Fruit fly (Drosophila melanogaster): Measurements from ENCODE around the gene p115.

p115 gene

DNA sequence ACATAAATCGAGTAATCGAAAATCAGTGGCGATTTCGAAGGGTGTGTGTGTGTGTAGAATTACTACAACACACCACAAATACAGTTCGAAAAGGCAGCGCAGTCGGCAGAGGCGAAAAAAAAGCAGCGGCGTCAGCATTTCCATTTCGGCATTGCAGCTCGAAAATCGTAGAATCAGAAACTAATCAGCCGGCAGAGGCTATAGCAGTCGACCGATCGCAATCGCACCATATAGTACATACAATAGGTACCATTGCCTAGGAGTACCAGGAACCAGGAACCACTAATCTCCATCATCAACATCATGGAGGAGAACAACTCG lies 15.2 kb downstream of the p115 start:
- TF ChIP-seq CG5204 (GFP tag; optimal IDR thresholded peaks at IDR 0.05) (no peak), tj (GFP tag; optimal IDR thresholded peaks at IDR 0.05) (peak; percentile 96)

DNA sequence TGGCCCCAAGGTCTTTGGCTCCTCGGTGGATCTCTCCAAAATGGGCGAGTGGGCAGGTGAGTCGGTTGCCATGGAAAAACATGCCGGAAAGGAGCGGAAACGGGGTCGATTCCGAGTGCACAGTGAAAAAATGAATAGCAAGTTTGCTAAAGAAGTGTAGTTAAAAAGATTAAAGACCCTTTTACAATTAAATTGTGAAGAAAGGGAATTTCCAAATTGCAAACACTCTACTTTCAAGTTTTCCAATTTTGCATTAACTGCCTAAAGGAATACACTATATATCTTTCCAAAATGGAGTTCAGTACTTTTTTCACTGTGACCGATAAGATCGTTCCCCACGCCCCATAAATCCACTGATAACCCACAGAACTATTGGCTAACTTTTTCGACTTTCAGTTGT lies 15.7 kb downstream of the p115 start:
- TF ChIP-seq pad (GFP tag; optimal IDR thresholded peaks at IDR 0.05): no peak
- TF ChIP-seq ovo (GFP tag; optimal IDR thresholded peaks at IDR 0.05): no peak
- no peak for TF ChIP-seq CG1620 (GFP tag; optimal IDR thresholded peaks at IDR 0.05)
- no peak for TF ChIP-seq CG5204 (GFP tag; optimal IDR thresholded peaks at IDR 0.05)
- TF ChIP-seq Crg-1 (GFP tag; optimal IDR thresholded peaks at IDR 0.05): no peak
- TF ChIP-seq toe (GFP tag; optimal IDR thresholded peaks at IDR 0.05): no peak

DNA sequence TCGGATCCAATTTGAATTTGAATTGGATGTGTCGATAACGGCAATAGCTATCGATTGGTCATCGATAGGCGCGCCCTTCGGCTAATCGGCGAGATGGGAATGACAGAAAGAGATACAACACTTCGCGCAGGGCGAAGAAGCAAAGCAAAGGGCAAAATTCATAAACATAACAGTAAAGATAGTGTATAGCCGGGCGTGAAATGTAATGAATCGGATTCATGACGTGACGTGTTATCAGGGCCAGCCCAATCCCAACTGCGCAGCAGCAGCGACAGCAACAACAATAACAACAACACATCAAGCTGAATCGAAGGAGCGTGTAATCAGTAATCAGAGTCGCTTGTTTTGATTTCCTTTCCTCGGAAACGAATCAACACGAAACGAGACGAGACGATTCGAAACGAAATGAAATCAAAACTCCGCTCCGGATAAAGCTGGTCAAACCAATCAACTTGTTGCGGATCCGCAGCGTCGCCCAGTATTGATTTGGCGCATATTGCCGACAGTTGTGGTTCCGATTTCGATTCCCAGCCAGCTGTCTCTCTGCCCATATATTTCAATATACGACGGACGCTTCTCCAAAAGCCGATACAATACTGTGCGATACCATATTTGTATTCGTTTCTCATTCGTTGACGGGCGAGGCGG lies 18.3 kb downstream of the p115 start, which contains the start of gene snz:
snz (plus strand) TSS at position 107 of the 648 bp plus-strand sequence.
- TF ChIP-seq kay (GFP tag; ENCODE audit: borderline replicate concordance) (no peak), tj (GFP tag; optimal IDR thresholded peaks at IDR 0.05) (peak; percentile 46), CG11617 (GFP tag; optimal IDR thresholded peaks at IDR 0.05) (peak; percentile 20), Hr96 (GFP tag; optimal IDR thresholded peaks at IDR 0.05) (no peak), CG7101 (tag; optimal IDR thresholded peaks at IDR 0.05) (peak; percentile 38), CG5204 (GFP tag; optimal IDR thresholded peaks at IDR 0.05) (no peak), Mnt (GFP tag; optimal IDR thresholded peaks at IDR 0.05) (peak; percentile 35), CG1620 (GFP tag; optimal IDR thresholded peaks at IDR 0.05) (no peak), CG7045 (GFP tag; optimal IDR thresholded peaks at IDR 0.05) (no peak), CG14711 (tag; optimal IDR thresholded peaks at IDR 0.05) (peak; percentile 18), Clk (GFP tag; optimal IDR thresholded peaks at IDR 0.05) (no peak), ovo (GFP tag; optimal IDR thresholded peaks at IDR 0.05) (peak; percentile 50), pad (GFP tag; optimal IDR thresholded peaks at IDR 0.05) (no peak), bab1 (GFP tag; optimal IDR thresholded peaks at IDR 0.05) (peak; percentile 11), CG12768 (GFP tag; optimal IDR thresholded peaks at IDR 0.05) (no peak), cic (GFP tag; optimal IDR thresholded peaks at IDR 0.05) (peak; percentile 62)

DNA sequence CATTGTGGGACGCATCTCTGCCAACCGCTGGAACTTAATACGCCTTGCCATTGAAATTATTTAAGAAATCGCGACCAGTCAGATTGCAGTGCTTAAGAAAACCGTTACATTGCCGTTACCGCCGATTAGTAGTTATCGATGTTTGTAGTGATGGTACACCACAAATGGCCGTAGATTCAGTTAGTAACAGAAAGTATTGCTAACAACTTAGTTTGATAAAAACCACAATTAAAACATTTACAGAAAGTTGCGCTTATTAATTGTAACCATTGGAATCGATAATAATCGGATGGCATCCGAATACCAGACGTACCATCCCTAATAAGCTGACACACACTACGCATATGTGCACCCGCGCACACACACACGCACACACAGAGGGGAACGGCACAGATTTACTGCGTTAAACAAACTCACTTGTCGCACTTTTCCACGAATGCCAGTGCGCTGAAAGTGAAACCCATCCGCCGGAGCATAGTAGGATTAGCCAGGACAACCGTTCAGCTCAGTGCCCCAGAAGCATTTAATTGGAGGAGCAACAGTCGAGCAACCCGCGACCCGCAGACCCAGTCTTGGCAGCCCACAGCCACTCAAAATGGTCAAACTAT lies 26.4 kb downstream of the p115 start, which contains the start of the genes hdm and Ykt6:
hdm (minus strand) TSS at position 51 of the 608 bp plus-strand sequence.
Ykt6 (plus strand) TSS at position 329 of the 608 bp plus-strand sequence.
- TF ChIP-seq tj (GFP tag; optimal IDR thresholded peaks at IDR 0.05): peak; percentile 72
- TF ChIP-seq toe (GFP tag; optimal IDR thresholded peaks at IDR 0.05): peak; percentile 86
- TF ChIP-seq CG5204 (GFP tag; optimal IDR thresholded peaks at IDR 0.05): no peak
- TF ChIP-seq CG1620 (GFP tag; optimal IDR thresholded peaks at IDR 0.05): peak; percentile 88
- peak; percentile 92 for TF ChIP-seq ovo (GFP tag; optimal IDR thresholded peaks at IDR 0.05)
- TF ChIP-seq CG33017 (tag; optimal IDR thresholded peaks at IDR 0.05): peak; percentile 42
- TF ChIP-seq pad (GFP tag; optimal IDR thresholded peaks at IDR 0.05): peak; percentile 96
- peak; percentile 82 for TF ChIP-seq CG14711 (tag; optimal IDR thresholded peaks at IDR 0.05)
- TF ChIP-seq CG7101 (tag; optimal IDR thresholded peaks at IDR 0.05): peak; percentile 84
- no peak for TF ChIP-seq CG7045 (GFP tag; optimal IDR thresholded peaks at IDR 0.05)
- TF ChIP-seq CG12768 (GFP tag; optimal IDR thresholded peaks at IDR 0.05): peak; percentile 38
- no peak for TF ChIP-seq cnc (optimal IDR thresholded peaks at IDR 0.05)
- peak; percentile 77 for TF ChIP-seq CG11617 (GFP tag; optimal IDR thresholded peaks at IDR 0.05)
- TF ChIP-seq kay (GFP tag; ENCODE audit: borderline replicate concordance): no peak
- TF ChIP-seq Mnt (GFP tag; optimal IDR thresholded peaks at IDR 0.05): peak; percentile 83
- TF ChIP-seq Hr96 (GFP tag; optimal IDR thresholded peaks at IDR 0.05): no peak
- peak; percentile 91 for TF ChIP-seq bab1 (GFP tag; optimal IDR thresholded peaks at IDR 0.05)
- no peak for TF ChIP-seq Clk (GFP tag; optimal IDR thresholded peaks at IDR 0.05)
- TF ChIP-seq cic (GFP tag; optimal IDR thresholded peaks at IDR 0.05): peak; percentile 11
- TF ChIP-seq Crg-1 (GFP tag; optimal IDR thresholded peaks at IDR 0.05): peak; percentile 84

DNA sequence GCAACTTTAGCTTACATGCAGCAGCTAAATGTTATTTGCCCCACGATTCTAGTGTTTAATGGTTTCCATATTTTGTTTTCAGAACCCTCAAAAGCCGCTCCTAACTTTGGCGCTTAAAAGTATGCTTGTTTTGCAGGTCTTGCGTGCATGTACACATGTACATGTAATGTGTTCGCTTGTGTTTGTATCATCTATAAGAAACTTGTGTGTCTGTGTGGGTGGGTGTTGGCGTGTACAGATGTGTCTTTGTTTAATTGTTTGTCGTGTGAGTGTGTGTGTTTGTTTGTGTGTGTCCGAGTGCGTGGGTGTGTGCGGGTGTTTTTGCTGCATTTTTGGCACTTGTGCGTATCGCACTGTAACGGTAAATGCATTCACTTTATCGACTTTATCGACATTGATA lies 29.2 kb downstream of the p115 start:
- no peak for TF ChIP-seq toe (GFP tag; optimal IDR thresholded peaks at IDR 0.05)
- no peak for TF ChIP-seq cnc (optimal IDR thresholded peaks at IDR 0.05)
- TF ChIP-seq CG7045 (GFP tag; optimal IDR thresholded peaks at IDR 0.05): no peak
- no peak for TF ChIP-seq CG12768 (GFP tag; optimal IDR thresholded peaks at IDR 0.05)
- TF ChIP-seq CG7101 (tag; optimal IDR thresholded peaks at IDR 0.05): no peak
- TF ChIP-seq ovo (GFP tag; optimal IDR thresholded peaks at IDR 0.05): no peak
- TF ChIP-seq bab1 (GFP tag; optimal IDR thresholded peaks at IDR 0.05): no peak
- no peak for TF ChIP-seq Mnt (GFP tag; optimal IDR thresholded peaks at IDR 0.05)
- TF ChIP-seq tj (GFP tag; optimal IDR thresholded peaks at IDR 0.05): no peak
- no peak for TF ChIP-seq pad (GFP tag; optimal IDR thresholded peaks at IDR 0.05)
- no peak for TF ChIP-seq CG11617 (GFP tag; optimal IDR thresholded peaks at IDR 0.05)
- no peak for TF ChIP-seq Crg-1 (GFP tag; optimal IDR thresholded peaks at IDR 0.05)
- TF ChIP-seq kay (GFP tag; ENCODE audit: borderline replicate concordance): no peak
- TF ChIP-seq CG14711 (tag; optimal IDR thresholded peaks at IDR 0.05): no peak
- no peak for TF ChIP-seq CG1620 (GFP tag; optimal IDR thresholded peaks at IDR 0.05)

DNA sequence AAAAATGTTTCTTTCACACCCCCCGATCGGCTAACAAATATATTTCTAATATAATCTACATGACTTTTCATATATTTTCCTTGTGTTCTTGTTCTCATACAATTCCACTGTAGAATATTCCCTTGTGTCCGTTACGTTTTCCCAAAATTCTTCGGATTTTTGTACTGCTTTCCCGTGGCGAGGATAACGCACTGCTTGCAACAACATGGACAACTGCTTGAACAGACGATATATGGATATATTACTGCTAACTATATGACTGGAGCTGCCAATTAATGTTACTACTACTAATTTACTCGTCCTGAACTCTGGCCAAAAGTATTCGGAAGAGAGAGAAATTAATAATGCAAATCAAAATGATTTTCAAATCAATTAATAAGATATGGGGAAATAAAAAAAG lies 31.1 kb downstream of the p115 start:
- no peak for TF ChIP-seq cnc (optimal IDR thresholded peaks at IDR 0.05)
- TF ChIP-seq pad (GFP tag; optimal IDR thresholded peaks at IDR 0.05): no peak
- no peak for TF ChIP-seq CG11617 (GFP tag; optimal IDR thresholded peaks at IDR 0.05)
- TF ChIP-seq CG12768 (GFP tag; optimal IDR thresholded peaks at IDR 0.05): no peak
- no peak for TF ChIP-seq CG1620 (GFP tag; optimal IDR thresholded peaks at IDR 0.05)
- TF ChIP-seq CG7101 (tag; optimal IDR thresholded peaks at IDR 0.05): no peak
- no peak for TF ChIP-seq ovo (GFP tag; optimal IDR thresholded peaks at IDR 0.05)
